Worm (Caenorhabditis elegans) whole organism, late embryonic: Measurements from ENCODE around the gene pqn-62.

ENCODE experiments used
- C08G9.2 ChIP-seq: sonication (generic microtip); optimal IDR thresholded peaks from 2 replicates; lab custom pipeline; 2016; ENCODE audit warnings: mild to moderate bottlenecking, missing genetic modification characterization, moderate library complexity, missing compliant biosample characterization
- C38D4.7 ChIP-seq: fragments of 200-800 bp; sonication (Bioruptor generic); optimal IDR thresholded peaks from 2 replicates; lab custom pipeline; 2018; ENCODE audit warnings: mild to moderate bottlenecking, missing genetic modification characterization, moderate library complexity, missing compliant biosample characterization
- ahr-1 ChIP-seq: sonication (generic microtip); optimal IDR thresholded peaks from 2 replicates; lab custom pipeline; 2016; ENCODE audit warnings: missing genetic modification characterization, missing compliant biosample characterization
- ceh-14 ChIP-seq: sonication (generic microtip); optimal IDR thresholded peaks from 2 replicates; lab custom pipeline; 2016; ENCODE audit warnings: missing genotype, missing genetic modification characterization, missing compliant biosample characterization
- ceh-18 ChIP-seq: sonication (generic microtip); optimal IDR thresholded peaks from 2 replicates; lab custom pipeline; 2016; ENCODE audit warnings: missing genetic modification characterization, missing compliant biosample characterization
- ceh-19 ChIP-seq: fragments of 200-800 bp; sonication (Bioruptor generic); optimal IDR thresholded peaks from 2 replicates; lab custom pipeline; 2018; ENCODE audit warnings: mild to moderate bottlenecking, missing genetic modification characterization, missing compliant biosample characterization
- ceh-2 ChIP-seq: sonication (generic microtip); optimal IDR thresholded peaks from 2 replicates; lab custom pipeline; 2016; ENCODE audit warnings: missing genotype, missing genetic modification characterization, missing compliant biosample characterization
- ceh-31 ChIP-seq: sonication (generic microtip); optimal IDR thresholded peaks from 2 replicates; lab custom pipeline; 2016; ENCODE audit warnings: missing genetic modification characterization, missing compliant biosample characterization
- ceh-45 ChIP-seq: fragments of 200-800 bp; sonication (Bioruptor generic); IDR thresholded peaks from 2 replicates; pipeline ENCODE4 v1.3.6; 2022; ENCODE audit warnings: missing genetic modification reagents, missing genetic modification characterization, missing compliant biosample characterization
- ceh-48 ChIP-seq: sonication (generic microtip); optimal IDR thresholded peaks from 2 replicates; lab custom pipeline; 2016; ENCODE audit warnings: missing genetic modification characterization, inconsistent platforms, missing compliant biosample characterization
- ceh-6 ChIP-seq: fragments of 200-800 bp; sonication (Bioruptor generic); optimal IDR thresholded peaks from 2 replicates; lab custom pipeline; 2018; ENCODE audit warnings: mild to moderate bottlenecking, missing genetic modification characterization, missing compliant biosample characterization
- che-1 ChIP-seq: sonication (generic microtip); optimal IDR thresholded peaks from 2 replicates; lab custom pipeline; 2016; ENCODE audit warnings: mild to moderate bottlenecking, missing genetic modification characterization, missing compliant biosample characterization
- dmd-4 ChIP-seq: sonication (generic microtip); optimal IDR thresholded peaks from 2 replicates; lab custom pipeline; 2016; ENCODE audit warnings: borderline replicate concordance, missing genetic modification characterization, missing compliant biosample characterization
- dve-1 ChIP-seq: sonication (generic microtip); optimal IDR thresholded peaks from 2 replicates; lab custom pipeline; 2017; ENCODE audit warnings: antibody characterized with exemption, mild to moderate bottlenecking, missing genetic modification characterization, missing compliant biosample characterization
- elt-4 ChIP-seq: sonication (generic microtip); optimal IDR thresholded peaks from 2 replicates; lab custom pipeline; 2016; ENCODE audit warnings: missing genetic modification characterization, missing compliant biosample characterization
- ets-4 ChIP-seq: sonication (generic microtip); optimal IDR thresholded peaks from 2 replicates; lab custom pipeline; 2016; ENCODE audit warnings: missing genetic modification characterization, missing compliant biosample characterization
- fkh-6 ChIP-seq: sonication (generic microtip); optimal IDR thresholded peaks from 2 replicates; lab custom pipeline; 2016; ENCODE audit warnings: missing genetic modification characterization, missing compliant biosample characterization
- gmeb-2 ChIP-seq: sonication (generic microtip); optimal IDR thresholded peaks from 2 replicates; lab custom pipeline; 2016; ENCODE audit warnings: missing genetic modification characterization, inconsistent platforms, missing compliant biosample characterization
- hlh-30 ChIP-seq: sonication (generic microtip); optimal IDR thresholded peaks from 2 replicates; lab custom pipeline; 2017; ENCODE audit warnings: antibody characterized with exemption, missing genetic modification characterization, missing compliant biosample characterization; ENCODE audit not compliant: insufficient read depth
- lim-6 ChIP-seq: sonication (generic microtip); optimal IDR thresholded peaks from 2 replicates; lab custom pipeline; 2016; ENCODE audit warnings: missing genetic modification characterization, missing compliant biosample characterization
- nhr-232 ChIP-seq: sonication (generic microtip); optimal IDR thresholded peaks from 2 replicates; lab custom pipeline; 2016; ENCODE audit warnings: missing genetic modification characterization, missing compliant biosample characterization
- npax-4 ChIP-seq: sonication (generic microtip); optimal IDR thresholded peaks from 2 replicates; lab custom pipeline; 2016; ENCODE audit warnings: missing genetic modification characterization, missing compliant biosample characterization
- odd-2 ChIP-seq: sonication (generic microtip); optimal IDR thresholded peaks from 2 replicates; lab custom pipeline; 2017; ENCODE audit warnings: antibody characterized with exemption, mild to moderate bottlenecking, missing genetic modification characterization, missing compliant biosample characterization
- pag-3 ChIP-seq: sonication (generic microtip); optimal IDR thresholded peaks from 2 replicates; lab custom pipeline; 2016; ENCODE audit warnings: missing compliant biosample characterization, missing genetic modification characterization, borderline replicate concordance
- pat-9 ChIP-seq: fragments of 200-800 bp; sonication (Bioruptor generic); optimal IDR thresholded peaks from 2 replicates; lab custom pipeline; 2018; ENCODE audit warnings: mild to moderate bottlenecking, missing genetic modification characterization, moderate library complexity, missing compliant biosample characterization
- pax-1 ChIP-seq: fragments of 150-350 bp; optimal IDR thresholded peaks from 2 replicates; lab custom pipeline; 2014; ENCODE audit warnings: missing biosample characterization, missing genetic modification characterization
- pros-1 ChIP-seq: fragments of 150-350 bp; optimal IDR thresholded peaks from 2 replicates; lab custom pipeline; 2014; ENCODE audit warnings: missing biosample characterization, missing genetic modification reagents, missing genetic modification characterization
- ref-2 ChIP-seq: sonication (generic microtip); optimal IDR thresholded peaks from 2 replicates; lab custom pipeline; 2016; ENCODE audit warnings: missing genetic modification characterization, missing compliant biosample characterization
- sdc-2 ChIP-seq: sonication (generic microtip); optimal IDR thresholded peaks from 2 replicates; lab custom pipeline; 2016; ENCODE audit warnings: missing genotype, missing genetic modification characterization, missing compliant biosample characterization
- sox-2 ChIP-seq: fragments of 200-800 bp; sonication (Bioruptor generic); IDR thresholded peaks from 2 replicates; pipeline ENCODE4 v1.3.6; 2022; ENCODE audit warnings: missing genetic modification reagents, missing genetic modification characterization, missing compliant biosample characterization
- syd-9 ChIP-seq: sonication (generic microtip); optimal IDR thresholded peaks from 2 replicates; lab custom pipeline; 2016; ENCODE audit warnings: mild to moderate bottlenecking, missing genetic modification characterization, moderate library complexity, missing compliant biosample characterization
- tbx-2 ChIP-seq: sonication (generic microtip); optimal IDR thresholded peaks from 2 replicates; lab custom pipeline; 2016; ENCODE audit warnings: missing genetic modification characterization, missing compliant biosample characterization
- ttx-3 ChIP-seq: sonication (generic microtip); optimal IDR thresholded peaks from 2 replicates; lab custom pipeline; 2016; ENCODE audit warnings: missing genetic modification reagents, missing genetic modification characterization, missing compliant biosample characterization
- unc-42 ChIP-seq: sonication (generic microtip); optimal IDR thresholded peaks from 2 replicates; lab custom pipeline; 2016; ENCODE audit warnings: missing genotype, missing genetic modification characterization, missing compliant biosample characterization
- unc-86 ChIP-seq: sonication (generic microtip); optimal IDR thresholded peaks from 2 replicates; lab custom pipeline; 2016; ENCODE audit warnings: missing genetic modification characterization, missing compliant biosample characterization

Gene pqn-62

ce11 chrX:5199825-5200373 is 4.0 kb downstream of the pqn-62 start:
- no peak for TF ChIP-seq elt-4 (tag; lab: Kevin White, UChicago)
- TF ChIP-seq pat-9 (tag; lab: Kevin White, UChicago) = no peak
- no peak for TF ChIP-seq unc-86 (tag; lab: Kevin White, UChicago)

ce11 chrX:5201860-5202259 is 6.0 kb downstream of the pqn-62 start:
- no peak for TF ChIP-seq ref-2 (tag; lab: Kevin White, UChicago)
- TF ChIP-seq, all 69 proteins: peak for 0

DNA sequence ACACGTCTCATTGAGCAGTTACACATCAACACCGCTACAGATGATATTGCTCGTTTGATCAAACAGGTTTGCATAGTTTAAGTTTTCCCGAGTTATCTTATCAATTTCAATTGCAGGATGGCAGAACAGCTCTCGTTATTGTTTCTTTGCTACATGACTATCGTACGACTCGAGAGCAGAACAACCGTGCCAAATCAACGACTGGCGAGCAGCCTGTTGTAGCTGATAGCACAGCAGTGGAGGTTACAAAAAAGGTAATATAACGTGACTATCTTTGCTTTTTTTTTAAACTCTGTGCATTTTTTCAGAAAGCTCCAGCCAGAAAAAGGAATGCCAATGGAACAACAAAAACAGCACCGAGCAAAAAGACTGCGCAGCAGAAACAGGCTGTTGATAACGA is 6.5 kb downstream of the pqn-62 start:
- TF ChIP-seq pax-1 (tag; lab: Kevin White, UChicago) (no peak), gmeb-2 (tag; lab: Kevin White, UChicago) (no peak), ahr-1 (no peak), unc-42 (tag; lab: Kevin White, UChicago) (no peak), hlh-30 (tag; lab: Kevin White, UChicago) (no peak), ceh-45 (GFP tag; lab: Robert Waterston, UW) (no peak), ceh-48 (tag; lab: Kevin White, UChicago) (no peak), sox-2 (GFP tag; lab: Robert Waterston, UW) (no peak), syd-9 (tag; lab: Kevin White, UChicago) (no peak), che-1 (no peak)

DNA sequence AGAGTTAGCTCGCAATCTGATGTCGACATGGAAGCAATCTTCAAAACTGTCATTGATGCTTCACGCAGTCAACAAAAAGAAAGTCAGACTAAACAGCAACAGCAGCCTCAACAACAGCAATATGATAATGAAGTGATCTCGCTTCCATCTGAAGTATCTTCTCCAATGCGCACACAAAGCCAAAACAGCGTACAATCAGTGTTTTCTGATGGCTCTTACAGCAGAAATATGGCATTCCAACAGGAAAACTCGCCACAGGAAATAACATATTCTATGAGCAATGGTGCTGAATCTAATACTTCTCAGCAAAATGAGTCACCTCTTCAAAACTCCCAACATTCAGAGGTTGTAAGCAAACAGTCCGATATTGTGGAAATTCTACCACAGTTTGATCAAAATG is 7.0 kb downstream of the pqn-62 start:
- TF ChIP-seq ceh-19 (GFP tag; lab: Kevin White, UChicago) = no peak
- no peak for TF ChIP-seq pros-1 (tag; lab: Kevin White, UChicago)
- TF ChIP-seq dmd-4 (tag; lab: Kevin White, UChicago) = no peak
- TF ChIP-seq syd-9 (tag; lab: Kevin White, UChicago) = no peak
- TF ChIP-seq ceh-18 = no peak
- TF ChIP-seq ceh-6 (GFP tag; lab: Kevin White, UChicago) = no peak
- no peak for TF ChIP-seq ceh-48 (tag; lab: Kevin White, UChicago)
- TF ChIP-seq lim-6 = no peak
- no peak for TF ChIP-seq ttx-3
- no peak for TF ChIP-seq sox-2 (GFP tag; lab: Robert Waterston, UW)
- TF ChIP-seq ceh-31 (tag; lab: Kevin White, UChicago) = no peak
- no peak for TF ChIP-seq npax-4 (tag; lab: Kevin White, UChicago)
- TF ChIP-seq C38D4.7 (GFP tag; lab: Kevin White, UChicago) = no peak
- TF ChIP-seq odd-2 (tag; lab: Kevin White, UChicago) = no peak
- no peak for TF ChIP-seq nhr-232 (tag; lab: Kevin White, UChicago)
- no peak for TF ChIP-seq dve-1
- no peak for TF ChIP-seq ets-4 (tag; lab: Kevin White, UChicago)
- TF ChIP-seq, all 69 proteins: peak for 0

- peak; percentile 22 for TF ChIP-seq ceh-14 (tag; lab: Kevin White, UChicago)
- TF ChIP-seq pag-3 (tag; lab: Kevin White, UChicago) = no peak
- no peak for TF ChIP-seq elt-4 (tag; lab: Kevin White, UChicago)
- peak; percentile 17 for TF ChIP-seq sdc-2 (tag; lab: Kevin White, UChicago)
- peak; percentile 85 for TF ChIP-seq ceh-31 (tag; lab: Kevin White, UChicago)
- peak; percentile 59 for TF ChIP-seq fkh-6 (tag; lab: Kevin White, UChicago)
- peak; percentile 57 for TF ChIP-seq ceh-2 (tag; lab: Kevin White, UChicago)
- peak; percentile 33 for TF ChIP-seq ref-2 (tag; lab: Kevin White, UChicago)
- peak; percentile 58 for TF ChIP-seq C08G9.2 (tag; lab: Kevin White, UChicago)
- TF ChIP-seq tbx-2 (tag; lab: Kevin White, UChicago) = peak; percentile 77
Measured at ce11 chrX:5205561-5205960, 9.7 kb downstream of the pqn-62 start, which contains the start of gene H28G03.2. Gene H28G03.2, plus strand, starts transcription at chrX:5205760.
